Worm (Caenorhabditis elegans): ENCODE results near the gene fbxa-190.

fbxa-190 gene

DNA sequence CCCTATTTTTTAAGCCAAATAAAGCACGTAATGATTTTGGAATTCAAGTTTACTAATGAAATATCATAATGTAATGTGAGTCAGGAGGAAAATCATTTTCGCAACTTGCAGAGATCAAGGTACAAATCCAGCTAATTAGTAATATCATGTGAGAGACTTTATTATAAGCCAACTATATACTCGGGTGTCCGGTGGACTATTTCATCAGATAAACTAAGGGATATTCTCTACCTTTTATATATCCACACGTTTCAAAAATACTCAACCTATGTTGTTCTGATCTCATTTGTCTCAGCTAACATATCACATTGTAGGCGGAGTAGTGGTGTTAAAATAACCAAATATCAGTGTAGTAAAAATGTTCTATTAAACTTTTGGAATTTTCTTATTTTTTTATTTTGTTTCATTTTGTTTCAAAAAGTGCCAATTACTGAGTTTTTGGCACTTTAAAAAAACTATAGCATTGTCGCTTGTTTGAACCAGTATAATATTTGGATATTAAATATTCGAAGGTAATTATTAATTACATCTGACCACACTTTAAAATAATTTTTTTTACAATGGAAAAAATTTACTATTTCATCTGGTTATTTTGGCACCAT is 17.7 kb downstream of the fbxa-190 start (continued):
- TF ChIP-seq dpff-1 (tag; optimal IDR thresholded peaks at IDR 0.05) = no peak
- TF ChIP-seq C06A6.2 (GFP tag; conservative IDR thresholded peaks at IDR 0.05) = peak; percentile 87
- TF ChIP-seq ceh-58 (GFP tag; IDR thresholded peaks at IDR 0.05) = no peak
- TF ChIP-seq let-526 (GFP tag; IDR thresholded peaks at IDR 0.05) = peak; percentile 64; the same call in 1 of the 2 replicates
- peak; percentile 86 for TF ChIP-seq F23B12.7 (tag; optimal IDR thresholded peaks at IDR 0.05; ENCODE audit: insufficient read depth)
- no peak for TF ChIP-seq F57C9.4 (tag; optimal IDR thresholded peaks at IDR 0.05)
- peak; percentile 25 for TF ChIP-seq nhr-179 (tag; optimal IDR thresholded peaks at IDR 0.05)
- no peak for TF ChIP-seq mxl-1 (tag; optimal IDR thresholded peaks at IDR 0.05)
- TF ChIP-seq C17E4.6 (GFP tag; IDR thresholded peaks at IDR 0.05) = peak; percentile 67; the same call in 1 of the 2 replicates
- TF ChIP-seq snpc-1.3 (tag; optimal IDR thresholded peaks at IDR 0.05; ENCODE audit: insufficient read depth) = no peak
- no peak for TF ChIP-seq lsy-27 (tag; optimal IDR thresholded peaks at IDR 0.05; ENCODE audit: borderline replicate concordance, insufficient read depth)
- TF ChIP-seq fkh-3 (tag; optimal IDR thresholded peaks at IDR 0.05) = no peak
- TF ChIP-seq Y79H2A.3 (GFP tag; conservative IDR thresholded peaks at IDR 0.05) = no peak

ce11 chrX:1393891-1394290 is 22.1 kb downstream of the fbxa-190 start, which contains the start of gene F56C3.9:
TSS of gene F56C3.9 (minus strand) at chrX:1393991.
- TF ChIP-seq B0019.2 (GFP tag; conservative IDR thresholded peaks at IDR 0.05) (no peak), cebp-1 (GFP tag; IDR thresholded peaks at IDR 0.05) (no peak), cebp-1 (tag; optimal IDR thresholded peaks at IDR 0.05) (no peak), hrde-1 (tag; optimal IDR thresholded peaks at IDR 0.05; ENCODE audit: borderline replicate concordance) (no peak), unc-62 (GFP tag; optimal IDR thresholded peaks at IDR 0.05) (no peak), fkh-3 (tag; optimal IDR thresholded peaks at IDR 0.05) (no peak), xnd-1 (tag; optimal IDR thresholded peaks at IDR 0.05) (no peak), F57C9.4 (tag; optimal IDR thresholded peaks at IDR 0.05) (no peak), tlf-1 (GFP tag; optimal IDR thresholded peaks at IDR 0.05) (no peak), atf-7 (tag; optimal IDR thresholded peaks at IDR 0.05) (no peak), mel-28 (tag; optimal IDR thresholded peaks at IDR 0.05; ENCODE audit: borderline replicate concordance) (no peak), attf-5 (GFP tag; optimal IDR thresholded peaks at IDR 0.05) (no peak), ztf-28 (GFP tag; IDR thresholded peaks at IDR 0.05) (no peak), somi-1 (GFP tag; optimal IDR thresholded peaks at IDR 0.05) (no peak), efl-1 (GFP tag; optimal IDR thresholded peaks at IDR 0.05) (no peak), B0261.1 (tag; optimal IDR thresholded peaks at IDR 0.05) (no peak), ceh-79 (tag; optimal IDR thresholded peaks at IDR 0.05) (no peak), athp-1 (tag; optimal IDR thresholded peaks at IDR 0.05) (no peak), F39B2.1 (GFP tag; IDR thresholded peaks at IDR 0.05) (no peak)

DNA sequence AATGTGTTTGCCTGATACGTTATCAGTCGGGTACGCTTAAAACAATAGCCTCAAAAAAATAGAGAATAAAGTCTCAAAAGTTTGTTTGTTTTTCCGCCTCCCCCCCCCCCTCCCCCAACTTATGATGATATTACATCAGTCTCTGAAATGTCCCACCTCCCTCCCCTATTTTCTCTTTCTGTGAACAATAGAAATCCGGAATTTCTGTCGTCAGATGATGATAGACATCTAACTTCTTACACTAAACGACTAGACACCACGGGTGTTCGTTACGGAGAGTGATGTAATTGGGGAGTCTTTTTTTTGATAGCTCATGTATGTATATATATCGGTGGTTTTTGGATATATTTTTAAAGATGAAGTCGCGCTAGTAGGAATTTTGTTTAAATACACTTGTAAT is 22.6 kb downstream of the fbxa-190 start:
- TF ChIP-seq nfyb-1 (GFP tag; IDR thresholded peaks at IDR 0.05) (no peak), let-526 (GFP tag; IDR thresholded peaks at IDR 0.05) (no peak), atf-7 (tag; optimal IDR thresholded peaks at IDR 0.05) (no peak), F10E7.11 (tag; optimal IDR thresholded peaks at IDR 0.05) (no peak), F22D6.2 (tag; optimal IDR thresholded peaks at IDR 0.05) (no peak), ekl-4 (GFP tag; IDR thresholded peaks at IDR 0.05) (no peak), dox-1 (GFP tag; IDR thresholded peaks at IDR 0.05) (no peak), rcor-1 (GFP tag; IDR thresholded peaks at IDR 0.05) (no peak), ztf-25 (GFP tag; IDR thresholded peaks at IDR 0.05) (no peak), dpl-1 (GFP tag; optimal IDR thresholded peaks at IDR 0.05) (no peak), mel-28 (tag; optimal IDR thresholded peaks at IDR 0.05; ENCODE audit: borderline replicate concordance) (no peak), tbp1 (GFP tag; optimal IDR thresholded peaks at IDR 0.05) (no peak), snpc-1.3 (tag; optimal IDR thresholded peaks at IDR 0.05; ENCODE audit: insufficient read depth) (no peak), nhr-90 (tag; optimal IDR thresholded peaks at IDR 0.05) (no peak)
